Fruit fly (Drosophila melanogaster): Measurements from ENCODE around the gene CG5151.

Gene CG5151

DNA sequence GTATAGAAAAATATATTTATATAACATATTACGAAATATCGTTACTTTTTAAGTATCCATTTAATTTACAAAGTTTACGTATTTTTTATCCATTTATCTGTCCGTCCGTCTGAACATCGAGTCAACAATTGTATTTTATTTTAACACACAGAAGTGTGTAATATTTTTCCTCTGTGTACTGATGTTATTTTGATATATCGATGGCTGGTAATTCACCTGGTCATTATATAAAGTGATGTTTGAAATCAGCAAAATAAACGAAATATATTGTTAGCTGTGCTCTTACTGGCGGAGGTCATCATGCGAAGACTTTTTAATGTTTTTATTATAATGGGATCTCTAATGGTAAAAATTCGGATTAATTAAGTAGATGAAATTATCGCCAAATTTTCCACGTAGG, 35.4 kb upstream of the CG5151 start, which contains the start of gene CG33689:
CG33689 (plus strand) TSS at position 301 of the 400 bp plus-strand sequence.
- TF ChIP-seq Dll (optimal IDR thresholded peaks at IDR 0.05) (no peak), usp (GFP tag; optimal IDR thresholded peaks at IDR 0.05) (no peak), psq (optimal IDR thresholded peaks at IDR 0.05) (no peak), CG8478 (optimal IDR thresholded peaks at IDR 0.05) (no peak), pan (optimal IDR thresholded peaks at IDR 0.05) (no peak), EcR (GFP tag; optimal IDR thresholded peaks at IDR 0.05) (no peak)

DNA sequence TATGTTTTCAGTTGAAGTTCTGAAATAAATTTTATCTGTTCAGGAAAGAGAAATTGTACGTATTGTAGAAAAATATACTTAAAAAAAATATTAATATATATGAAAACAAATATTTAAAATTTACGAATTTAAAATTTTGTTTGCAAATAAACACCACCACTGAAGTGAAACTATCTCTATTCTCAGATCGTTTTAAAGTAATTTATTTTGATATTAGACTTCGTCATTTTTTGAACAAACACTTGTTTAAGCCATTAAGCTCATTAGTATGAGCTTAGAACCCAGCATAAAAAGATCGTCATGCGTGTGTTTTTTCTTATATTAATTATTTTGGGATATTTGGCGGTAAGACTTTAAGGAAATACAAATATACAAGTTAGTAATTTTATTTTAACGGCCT, 34.4 kb upstream of the CG5151 start, which contains the start of gene CG33688:
CG33688 (plus strand) TSS at position 301 of the 400 bp plus-strand sequence.
- TF ChIP-seq psq (optimal IDR thresholded peaks at IDR 0.05) (no peak), EcR (GFP tag; optimal IDR thresholded peaks at IDR 0.05) (no peak), pan (optimal IDR thresholded peaks at IDR 0.05) (no peak), Dll (optimal IDR thresholded peaks at IDR 0.05) (no peak), CG8478 (optimal IDR thresholded peaks at IDR 0.05) (no peak), usp (GFP tag; optimal IDR thresholded peaks at IDR 0.05) (no peak)

DNA sequence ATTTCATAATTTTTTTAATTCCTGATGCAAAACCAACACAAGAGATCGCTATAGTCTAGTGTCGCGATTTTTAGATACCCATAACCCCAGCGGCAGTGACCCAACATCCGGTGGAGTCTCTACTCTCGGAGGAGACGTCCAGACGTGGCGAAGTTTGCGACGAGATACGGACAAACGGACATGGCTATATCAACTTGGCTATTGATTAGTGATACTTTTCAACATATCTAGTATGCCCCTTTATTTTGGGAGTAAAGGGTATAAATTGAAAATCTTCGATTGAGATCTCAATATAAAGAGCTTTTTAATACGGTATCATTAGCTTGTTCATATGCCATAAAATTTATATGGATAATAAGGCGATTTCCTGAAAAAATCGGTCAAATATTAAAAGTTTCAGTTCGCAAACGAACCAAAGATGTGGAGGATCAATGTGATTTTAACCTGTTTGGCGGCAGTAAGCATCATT, 33.0 kb upstream of the CG5151 start, which contains the start of gene CG33687:
CG33687 (plus strand) TSS at position 419 of the 469 bp plus-strand sequence.
- no peak for TF ChIP-seq usp (GFP tag; optimal IDR thresholded peaks at IDR 0.05)
- TF ChIP-seq psq (optimal IDR thresholded peaks at IDR 0.05) = no peak
- no peak for TF ChIP-seq EcR (GFP tag; optimal IDR thresholded peaks at IDR 0.05)
- TF ChIP-seq Dll (optimal IDR thresholded peaks at IDR 0.05) = no peak
- no peak for TF ChIP-seq pan (optimal IDR thresholded peaks at IDR 0.05)
- TF ChIP-seq CG8478 (optimal IDR thresholded peaks at IDR 0.05) = no peak

DNA sequence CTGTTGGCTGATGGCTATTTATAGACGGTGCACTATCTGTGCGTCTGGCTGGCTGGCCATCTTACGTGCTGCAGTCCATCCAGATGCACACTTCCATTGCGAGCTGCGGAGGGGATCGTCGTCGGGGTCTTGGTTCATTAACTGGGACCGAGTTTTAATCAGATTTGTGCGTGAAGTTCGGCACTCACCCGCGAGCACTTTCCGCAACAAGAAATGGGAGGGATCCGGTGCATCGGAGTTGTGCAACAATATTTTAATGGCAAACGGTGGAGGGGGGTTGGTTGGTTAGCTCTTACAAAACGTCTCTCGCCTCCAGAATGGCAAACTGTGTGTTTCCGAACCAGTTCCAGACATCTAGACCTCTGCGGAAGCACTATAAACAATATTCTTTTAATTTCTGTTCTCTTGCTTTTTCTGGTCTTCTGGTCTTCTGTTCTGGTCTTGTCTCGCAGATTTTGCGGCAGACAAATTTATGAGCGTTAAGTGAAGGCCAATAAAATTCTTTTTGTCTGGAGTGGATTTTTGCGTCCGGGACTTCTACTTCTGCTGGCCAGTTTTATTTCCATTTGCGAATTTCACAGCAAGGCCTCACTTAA, 32.2 kb upstream of the CG5151 start:
- TF ChIP-seq Dll (optimal IDR thresholded peaks at IDR 0.05) = no peak
- peak in 1 of 2 experiments; percentile 50 for TF ChIP-seq EcR (GFP tag; optimal IDR thresholded peaks at IDR 0.05)

DNA sequence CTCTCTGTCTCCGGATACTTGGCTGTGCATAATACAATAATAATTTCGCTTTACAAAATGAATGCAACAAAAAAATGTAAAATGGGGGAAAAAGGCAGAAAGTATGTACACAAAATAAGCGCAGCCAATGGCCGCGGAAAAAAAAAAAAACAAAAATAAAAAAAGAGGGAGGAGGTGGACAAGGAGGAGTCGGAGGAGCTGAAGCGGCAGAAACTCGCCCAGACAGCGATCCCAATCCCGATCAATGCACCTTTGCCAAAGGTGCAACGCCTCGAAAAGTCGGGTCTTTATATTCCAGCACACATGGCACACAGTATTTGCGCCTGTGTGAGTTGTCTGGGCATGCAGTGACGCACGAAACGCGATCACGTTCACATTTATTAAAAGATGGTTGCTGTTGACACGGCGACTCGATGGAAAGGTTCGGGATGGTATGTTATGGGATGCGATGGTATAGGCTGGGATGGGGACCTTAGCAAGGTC, 31.0 kb upstream of the CG5151 start:
- TF ChIP-seq pan (optimal IDR thresholded peaks at IDR 0.05) = no peak
- TF ChIP-seq usp (GFP tag; optimal IDR thresholded peaks at IDR 0.05) = no peak
- TF ChIP-seq EcR (GFP tag; optimal IDR thresholded peaks at IDR 0.05) = peak; percentile 92 to 96
- no peak for TF ChIP-seq psq (optimal IDR thresholded peaks at IDR 0.05)
- no peak for TF ChIP-seq Dll (optimal IDR thresholded peaks at IDR 0.05)
- TF ChIP-seq CG8478 (optimal IDR thresholded peaks at IDR 0.05) = no peak

DNA sequence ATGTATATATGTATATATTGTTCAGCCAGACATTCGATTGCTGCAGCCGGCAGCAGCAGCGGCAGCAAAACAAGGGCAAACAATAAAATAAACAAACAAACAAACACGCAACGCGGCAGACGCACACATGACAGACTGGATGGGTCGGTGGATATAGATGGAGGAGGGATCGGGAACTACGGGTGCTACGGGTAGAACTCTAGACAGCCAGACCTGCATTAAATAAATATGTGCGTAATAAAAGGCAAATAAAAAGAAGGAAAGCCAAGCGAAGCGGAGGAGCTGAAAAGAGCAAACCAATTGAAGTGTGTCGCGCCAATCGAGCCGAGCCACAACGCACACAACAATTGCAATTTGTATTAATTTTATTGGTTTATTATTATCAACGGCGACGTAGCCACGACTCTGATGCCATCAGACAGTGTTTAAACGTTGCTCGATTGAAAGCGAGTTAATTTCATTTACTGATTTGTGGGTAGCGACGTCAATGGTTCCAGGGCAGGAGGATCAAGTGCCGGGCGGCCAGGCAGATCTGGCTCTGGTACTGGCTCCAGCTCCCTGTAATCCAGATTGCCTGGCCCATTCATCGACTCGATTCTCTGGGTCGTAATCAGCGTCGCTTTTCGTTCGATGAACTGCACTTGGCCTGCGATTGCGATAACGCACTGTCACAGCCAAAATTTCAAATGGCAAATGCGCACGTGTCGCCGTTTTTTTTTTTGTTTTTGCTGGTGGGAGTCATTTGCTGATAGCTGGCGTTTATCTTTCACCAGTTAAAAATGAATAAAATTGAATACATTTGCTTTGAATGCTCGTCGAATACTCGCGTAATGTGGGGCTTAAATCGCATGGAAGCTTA, 29.6 kb upstream of the CG5151 start:
- no peak for TF ChIP-seq pan (optimal IDR thresholded peaks at IDR 0.05)
- TF ChIP-seq EcR (GFP tag; optimal IDR thresholded peaks at IDR 0.05) = peak in 1 of 2 experiments; percentile 70
- no peak for TF ChIP-seq CG8478 (optimal IDR thresholded peaks at IDR 0.05)

DNA sequence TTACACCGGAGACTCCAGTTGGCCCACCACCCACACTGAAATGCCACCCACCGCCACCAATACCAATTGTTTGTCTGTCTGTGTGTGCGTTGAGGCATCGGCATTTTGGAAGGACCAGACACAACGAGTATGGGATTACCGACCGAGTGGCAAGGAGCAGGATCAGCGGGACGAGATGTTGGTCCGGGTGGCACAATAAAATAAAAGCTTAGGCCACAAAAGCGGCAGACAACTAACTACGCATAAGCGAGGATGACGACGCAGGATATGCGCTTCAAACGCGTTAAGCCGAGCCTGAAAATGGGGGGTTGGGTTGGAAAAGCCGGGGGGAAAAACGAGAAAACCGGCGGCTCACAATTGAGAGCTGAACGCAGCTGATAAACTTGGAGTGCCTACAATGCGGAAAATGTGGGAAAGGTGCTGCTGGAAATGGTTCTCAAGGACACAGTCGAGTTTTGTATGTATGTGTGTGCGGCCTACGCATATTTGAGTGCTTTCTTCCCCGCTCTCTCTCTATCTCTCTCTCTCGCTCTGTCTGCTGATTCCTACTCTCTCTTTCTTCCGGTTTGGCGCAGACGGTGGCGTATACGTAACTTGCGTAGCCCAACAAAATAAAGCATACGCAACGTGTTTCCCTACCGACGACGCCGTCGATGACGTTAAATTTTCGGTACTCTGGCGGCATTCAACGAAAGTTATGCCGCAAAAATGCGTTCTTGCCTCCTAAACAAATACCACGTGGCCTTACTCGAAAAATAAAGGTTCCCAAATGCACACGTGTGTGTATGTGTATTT, 28.3 kb upstream of the CG5151 start:
- TF ChIP-seq psq (optimal IDR thresholded peaks at IDR 0.05) (no peak), pan (optimal IDR thresholded peaks at IDR 0.05) (no peak), Dll (optimal IDR thresholded peaks at IDR 0.05) (no peak), usp (GFP tag; optimal IDR thresholded peaks at IDR 0.05) (no peak), EcR (GFP tag; optimal IDR thresholded peaks at IDR 0.05) (no peak), CG8478 (optimal IDR thresholded peaks at IDR 0.05) (no peak)

DNA sequence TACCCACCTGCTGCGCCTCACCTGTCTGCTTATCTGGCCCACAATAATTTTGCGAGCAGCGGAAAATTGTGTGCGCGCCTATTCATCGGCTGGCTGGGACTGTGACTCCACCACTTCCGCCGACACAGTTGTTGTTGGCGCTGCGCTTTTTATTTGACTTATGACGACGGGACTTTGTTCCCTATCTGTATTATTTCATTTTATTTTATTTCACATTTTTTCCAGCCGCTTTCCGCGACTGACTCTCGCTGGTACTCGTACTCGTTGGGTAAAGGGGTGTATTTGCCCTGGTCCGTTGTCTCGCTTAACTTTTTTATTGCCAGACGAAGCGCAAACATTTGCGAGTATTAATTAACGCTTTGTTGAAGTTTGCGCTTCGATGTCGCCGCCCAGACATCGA, 26.4 kb upstream of the CG5151 start:
- no peak for TF ChIP-seq usp (GFP tag; optimal IDR thresholded peaks at IDR 0.05)
- TF ChIP-seq CG8478 (optimal IDR thresholded peaks at IDR 0.05) = no peak
- TF ChIP-seq pan (optimal IDR thresholded peaks at IDR 0.05) = no peak
- no peak for TF ChIP-seq Dll (optimal IDR thresholded peaks at IDR 0.05)
- TF ChIP-seq psq (optimal IDR thresholded peaks at IDR 0.05) = no peak
- no peak for TF ChIP-seq EcR (GFP tag; optimal IDR thresholded peaks at IDR 0.05)

DNA sequence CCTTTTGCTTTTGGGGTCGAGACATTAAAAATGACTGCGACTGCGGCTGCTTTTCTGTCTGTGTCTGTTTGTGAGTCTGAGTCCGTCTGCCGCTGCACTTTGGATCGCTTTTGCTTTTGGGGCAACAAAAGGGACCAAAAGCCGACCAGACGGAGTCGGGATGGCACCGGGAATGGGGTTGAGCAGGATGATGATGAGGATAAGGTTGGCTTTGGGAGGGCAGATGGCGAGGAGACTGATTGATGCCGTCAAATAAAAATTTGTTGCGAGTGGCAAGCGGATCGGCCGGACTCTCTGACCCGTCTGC, 25.4 kb upstream of the CG5151 start:
- TF ChIP-seq psq (optimal IDR thresholded peaks at IDR 0.05) (no peak), Dll (optimal IDR thresholded peaks at IDR 0.05) (peak; percentile 2)

DNA sequence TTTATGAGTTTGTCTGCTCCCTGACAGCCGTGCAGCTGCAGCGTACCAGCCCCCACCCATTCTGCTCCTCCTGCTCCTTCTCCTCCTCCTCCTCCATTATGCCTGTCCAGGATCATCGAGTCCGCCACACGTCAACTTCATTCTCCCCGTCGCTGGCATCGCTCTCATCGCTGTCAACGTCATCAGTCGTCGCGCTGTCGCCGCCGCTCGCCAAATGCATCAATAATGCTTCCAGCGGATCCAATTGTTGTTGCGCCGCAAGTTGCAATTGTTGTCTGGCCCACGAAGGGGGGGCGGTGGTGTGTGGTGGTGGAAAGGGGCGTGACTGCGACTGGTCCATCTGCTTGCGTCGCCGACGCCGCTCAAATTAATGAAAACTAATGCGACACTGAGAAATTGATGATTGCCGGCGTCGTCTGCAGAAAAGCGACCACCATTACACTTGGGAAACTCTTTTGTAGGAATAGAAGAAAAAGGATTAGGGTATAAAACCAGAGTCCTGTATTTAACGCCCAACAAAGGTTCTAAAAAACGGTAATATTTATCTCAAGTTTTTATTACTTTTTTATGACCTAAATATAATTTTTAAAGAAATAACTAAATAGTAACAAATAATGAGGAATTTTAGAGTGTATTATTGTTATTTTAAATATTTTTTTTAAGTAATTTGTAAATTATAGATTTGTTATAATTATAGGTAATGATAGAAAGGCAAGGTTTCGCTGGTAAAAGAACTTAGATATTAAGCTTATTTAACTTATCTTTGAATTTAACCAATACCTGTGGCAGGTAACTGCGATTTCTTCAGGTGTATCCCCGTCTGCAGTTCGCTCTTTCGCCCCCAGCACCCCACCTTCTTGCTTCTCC, 24.8 kb upstream of the CG5151 start:
- TF ChIP-seq psq (optimal IDR thresholded peaks at IDR 0.05) (no peak), pan (optimal IDR thresholded peaks at IDR 0.05) (no peak), usp (GFP tag; optimal IDR thresholded peaks at IDR 0.05) (no peak), EcR (GFP tag; optimal IDR thresholded peaks at IDR 0.05) (no peak), CG8478 (optimal IDR thresholded peaks at IDR 0.05) (no peak), Dll (optimal IDR thresholded peaks at IDR 0.05) (no peak)

DNA sequence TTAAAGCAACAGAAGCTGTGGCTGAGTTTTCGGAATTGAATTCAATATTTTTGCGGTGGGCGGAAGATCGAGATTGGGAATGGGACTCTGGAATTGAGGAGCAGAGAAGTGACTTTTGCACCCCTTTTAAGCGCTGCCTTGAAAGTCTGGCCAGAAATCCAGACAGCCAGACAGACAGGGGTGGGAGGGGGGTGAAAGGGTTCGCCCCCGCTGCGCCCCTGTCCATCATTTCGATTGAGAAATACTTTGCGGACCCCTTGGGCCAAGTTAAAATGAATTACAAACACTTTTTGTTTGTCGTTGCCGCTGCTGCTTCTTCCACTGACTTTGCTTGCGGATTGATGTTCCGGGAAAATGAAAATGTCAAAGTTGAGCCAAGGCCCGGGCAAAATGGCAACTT, 19.0 kb upstream of the CG5151 start:
- TF ChIP-seq psq (optimal IDR thresholded peaks at IDR 0.05) (no peak), CG8478 (optimal IDR thresholded peaks at IDR 0.05) (no peak), pan (optimal IDR thresholded peaks at IDR 0.05) (no peak), EcR (GFP tag; optimal IDR thresholded peaks at IDR 0.05) (no peak), Dll (optimal IDR thresholded peaks at IDR 0.05) (no peak), usp (GFP tag; optimal IDR thresholded peaks at IDR 0.05) (no peak)
